Fruit fly (Drosophila melanogaster) whole organism, embryonic: ENCODE measurements around the gene CG7386.

Source experiments
- B-H2 ChIP-seq: fragments of 200-800 bp; sonication (Bioruptor generic); optimal IDR thresholded peaks from 2 replicates; lab custom pipeline; 2018; ENCODE audit warnings: missing biosample characterization, mild to moderate bottlenecking, missing genetic modification characterization
- BtbVII ChIP-seq: fragments of 200-800 bp; sonication (Bioruptor generic); optimal IDR thresholded peaks from 3 replicates; lab custom pipeline; 2017; ENCODE audit warnings: missing biosample characterization, mild to moderate bottlenecking, missing genetic modification characterization
- C15 ChIP-seq: fragments of 200-800 bp; sonication (Bioruptor generic); IDR thresholded peaks from 3 replicates; pipeline ENCODE4 v1.3.6; 2022; ENCODE audit warnings: missing biosample characterization, missing genetic modification characterization
- CG10543 ChIP-seq: fragments of 200-800 bp; sonication (Bioruptor generic); optimal IDR thresholded peaks from 3 replicates; lab custom pipeline; 2017; ENCODE audit warnings: missing biosample characterization, mild to moderate bottlenecking, missing genetic modification characterization, moderate library complexity
- CG13424 ChIP-seq: fragments of 200-800 bp; sonication (Bioruptor generic); optimal IDR thresholded peaks from 2 replicates; lab custom pipeline; 2019; ENCODE audit warnings: missing biosample characterization, mild to moderate bottlenecking, missing genetic modification characterization, moderate library complexity
- CG15514 ChIP-seq: fragments of 200-800 bp; sonication (Bioruptor generic); optimal IDR thresholded peaks from 3 replicates; lab custom pipeline; 2017; ENCODE audit warnings: missing biosample characterization, missing genetic modification characterization, mild to moderate bottlenecking, moderate library complexity, missing genetic modification reagents
- CG16815 ChIP-seq: fragments of 200-800 bp; sonication (Bioruptor generic); optimal IDR thresholded peaks from 3 replicates; lab custom pipeline; 2017; ENCODE audit warnings: missing biosample characterization, mild to moderate bottlenecking, missing genetic modification characterization
- CG17361 ChIP-seq: fragments of 200-800 bp; sonication (Bioruptor generic); IDR thresholded peaks from 3 replicates; pipeline ENCODE4 v1.3.6; 2022; ENCODE audit warnings: missing biosample characterization, missing genetic modification characterization
- CG17829 ChIP-seq: fragments of 200-800 bp; optimal IDR thresholded peaks from 2 replicates; lab custom pipeline; 2019; ENCODE audit warnings: missing biosample characterization, mild to moderate bottlenecking, missing genetic modification characterization, moderate library complexity
- CG1832 ChIP-seq: fragments of 200-800 bp; sonication (Bioruptor generic); optimal IDR thresholded peaks from 2 replicates; lab custom pipeline; 2017; ENCODE audit warnings: missing biosample characterization, mild to moderate bottlenecking, missing genetic modification characterization, inconsistent platforms
- CG3163 ChIP-seq: fragments of 200-800 bp; sonication (Bioruptor generic); optimal IDR thresholded peaks from 3 replicates; lab custom pipeline; 2016; ENCODE audit warnings: missing biosample characterization, missing genetic modification characterization
- CG32532 ChIP-seq: fragments of 200-800 bp; sonication (Bioruptor generic); IDR thresholded peaks from 2 replicates; pipeline ENCODE4 v1.3.6; 2022; ENCODE audit warnings: missing biosample characterization, missing genetic modification characterization
- CG4282 ChIP-seq: fragments of 200-800 bp; sonication (Bioruptor generic); optimal IDR thresholded peaks from 2 replicates; lab custom pipeline; 2016; ENCODE audit warnings: missing biosample characterization, missing genetic modification characterization
- CG4328 ChIP-seq: fragments of 200-800 bp; sonication (Bioruptor generic); optimal IDR thresholded peaks from 3 replicates; lab custom pipeline; 2017; ENCODE audit warnings: missing biosample characterization, missing genetic modification reagents, missing genetic modification characterization
- CG4730 ChIP-seq: fragments of 200-800 bp; sonication (Bioruptor generic); IDR thresholded peaks from 2 replicates; pipeline ENCODE4 v1.3.6; 2022; ENCODE audit warnings: missing biosample characterization, missing genetic modification characterization
- CG7786 ChIP-seq: fragments of 200-800 bp; sonication (Bioruptor generic); optimal IDR thresholded peaks from 2 replicates; lab custom pipeline; 2016; ENCODE audit warnings: missing biosample characterization, missing genetic modification characterization
- CG7839 ChIP-seq: fragments of 200-800 bp; sonication (Bioruptor generic); optimal IDR thresholded peaks from 3 replicates; lab custom pipeline; 2018; ENCODE audit warnings: missing biosample characterization, mild to moderate bottlenecking, missing genetic modification characterization, moderate library complexity
- CG8388 ChIP-seq: fragments of 200-800 bp; sonication (Bioruptor generic); optimal IDR thresholded peaks from 2 replicates; lab custom pipeline; 2019; ENCODE audit warnings: missing biosample characterization, mild to moderate bottlenecking, missing genetic modification characterization, moderate library complexity
- CG9609 ChIP-seq: fragments of 200-800 bp; sonication (Bioruptor generic); optimal IDR thresholded peaks from 3 replicates; lab custom pipeline; 2016; ENCODE audit warnings: missing biosample characterization, missing genetic modification characterization
- CHES-1-like ChIP-seq: fragments of 200-800 bp; sonication (Bioruptor generic); optimal IDR thresholded peaks from 2 replicates; lab custom pipeline; 2016; ENCODE audit warnings: missing biosample characterization, missing genetic modification characterization
- Dip2 ChIP-seq: fragments of 200-800 bp; sonication (Bioruptor generic); IDR thresholded peaks from 2 replicates; pipeline ENCODE4 v1.3.6; 2022; ENCODE audit warnings: missing biosample characterization, missing genetic modification characterization
- Dp ChIP-seq: fragments of 200-800 bp; sonication (Bioruptor generic); optimal IDR thresholded peaks from 2 replicates; lab custom pipeline; 2018; ENCODE audit warnings: missing biosample characterization, mild to moderate bottlenecking, missing genetic modification characterization, moderate library complexity
- Drgx ChIP-seq: fragments of 200-800 bp; sonication (Bioruptor generic); IDR thresholded peaks from 2 replicates; pipeline ENCODE4 v1.3.6; 2022; ENCODE audit warnings: missing biosample characterization, missing genetic modification characterization
- Eip74EF ChIP-seq, 2 experiments: fragments of 200-800 bp in 1 of 2; fragments of >200 bp in 1 of 2; sonication (Bioruptor generic) in 1 of 2; optimal IDR thresholded peaks; 2 replicates each; lab custom pipeline; 2017 to 2019; ENCODE audit warnings: missing biosample characterization in 2 of 2, missing genetic modification characterization in 2 of 2, mild to moderate bottlenecking in 1 of 2, moderate library complexity in 1 of 2
- Fer2 ChIP-seq: fragments of 200-800 bp; sonication (Bioruptor generic); optimal IDR thresholded peaks from 2 replicates; lab custom pipeline; 2018; ENCODE audit warnings: missing biosample characterization, mild to moderate bottlenecking, missing genetic modification characterization, moderate library complexity
- H15 ChIP-seq: fragments of 200-800 bp; sonication (Bioruptor generic); IDR thresholded peaks from 3 replicates; pipeline ENCODE4 v1.3.6; 2022; ENCODE audit warnings: missing biosample characterization, missing genetic modification characterization
- Hand ChIP-seq: fragments of 200-800 bp; sonication (Bioruptor generic); optimal IDR thresholded peaks from 2 replicates; lab custom pipeline; 2017; ENCODE audit warnings: mild to moderate bottlenecking, missing biosample characterization, missing genetic modification reagents, missing genetic modification characterization
- Hr78 ChIP-seq, 2 experiments: fragments of 200-800 bp in 1 of 2; fragments of >200 bp in 1 of 2; sonication (Bioruptor generic) in 1 of 2; optimal IDR thresholded peaks; 2 replicates each; lab custom pipeline; 2017 to 2019; ENCODE audit warnings: missing biosample characterization in 2 of 2, missing genetic modification characterization in 2 of 2, mild to moderate bottlenecking in 1 of 2, moderate library complexity in 1 of 2
- Max ChIP-seq: fragments of 200-800 bp; sonication (Bioruptor generic); optimal IDR thresholded peaks from 2 replicates; lab custom pipeline; 2016; ENCODE audit warnings: missing biosample characterization, mild to moderate bottlenecking, missing genetic modification characterization
- Six4 ChIP-seq: fragments of 200-800 bp; sonication (Bioruptor generic); optimal IDR thresholded peaks from 2 replicates; lab custom pipeline; 2016; ENCODE audit warnings: missing biosample characterization, missing genetic modification characterization
- bigmax ChIP-seq: fragments of 200-800 bp; sonication (Bioruptor generic); optimal IDR thresholded peaks from 2 replicates; lab custom pipeline; 2018; ENCODE audit warnings: missing biosample characterization, mild to moderate bottlenecking, missing genetic modification characterization
- ci ChIP-seq: fragments of 200-800 bp; sonication (Bioruptor generic); IDR thresholded peaks from 3 replicates; pipeline ENCODE4 v1.3.6; 2022; ENCODE audit warnings: missing biosample characterization, missing genetic modification characterization
- crp ChIP-seq, 2 experiments: fragments of 200-800 bp; sonication (Bioruptor generic); optimal IDR thresholded peaks; 2 replicates in 1 of 2; 3 replicates in 1 of 2; lab custom pipeline; 2017; ENCODE audit warnings: missing biosample characterization in 2 of 2, missing genetic modification characterization in 2 of 2, mild to moderate bottlenecking in 1 of 2, moderate library complexity in 1 of 2
- cwo ChIP-seq: fragments of 200-800 bp; sonication (Bioruptor generic); optimal IDR thresholded peaks from 3 replicates; lab custom pipeline; 2017; ENCODE audit warnings: missing biosample characterization, missing genetic modification characterization, mild to moderate bottlenecking, moderate library complexity, missing genetic modification reagents
- gcm ChIP-seq: fragments of 200-800 bp; sonication (Bioruptor generic); optimal IDR thresholded peaks from 2 replicates; lab custom pipeline; 2019; ENCODE audit warnings: missing biosample characterization, mild to moderate bottlenecking, missing genetic modification characterization, moderate library complexity
- gcm2 ChIP-seq: fragments of 200-800 bp; sonication (Bioruptor generic); optimal IDR thresholded peaks from 2 replicates; lab custom pipeline; 2016; ENCODE audit warnings: missing biosample characterization, missing genetic modification characterization
- gro ChIP-seq: fragments of 200-800 bp; sonication (Bioruptor generic); optimal IDR thresholded peaks from 2 replicates; lab custom pipeline; 2016; ENCODE audit warnings: missing biosample characterization, missing genetic modification characterization
- gt ChIP-seq: fragments of 200-800 bp; sonication (Bioruptor generic); IDR thresholded peaks from 2 replicates; pipeline ENCODE4 v1.3.6; 2022; ENCODE audit warnings: missing biosample characterization, missing genetic modification characterization
- hkb ChIP-seq, 2 experiments: fragments of 200-800 bp in 1 of 2; fragments of >200 bp in 1 of 2; sonication (Bioruptor generic) in 1 of 2; IDR thresholded peaks in 1 of 2; optimal IDR thresholded peaks in 1 of 2; 2 replicates each; pipeline versions ENCODE4 v1.3.6 to Lab custom; 2017 to 2022; ENCODE audit warnings: missing biosample characterization in 1 of 2, missing genetic modification characterization in 1 of 2
- insv ChIP-seq, 2 experiments: fragments of 200-800 bp; sonication (Bioruptor generic); optimal IDR thresholded peaks; 3 replicates each; lab custom pipeline; 2016 to 2018; ENCODE audit warnings: missing biosample characterization in 2 of 2, missing genetic modification characterization in 2 of 2
- jigr1 ChIP-seq: fragments of 200-800 bp; sonication (Bioruptor generic); IDR thresholded peaks from 3 replicates; pipeline ENCODE4 v1.3.6; 2022; ENCODE audit warnings: missing biosample characterization, missing genetic modification characterization
- maf-S ChIP-seq: fragments of 200-800 bp; sonication (Bioruptor generic); optimal IDR thresholded peaks from 2 replicates; lab custom pipeline; 2016; ENCODE audit warnings: missing biosample characterization, missing genetic modification characterization
- prd ChIP-seq, 3 experiments: fragments of >200 bp in 2 of 3; fragments of 200-800 bp in 1 of 3; sonication (Bioruptor generic) in 1 of 3; optimal IDR thresholded peaks in 2 of 3; IDR thresholded peaks in 1 of 3; 2 replicates in 2 of 3; 3 replicates in 1 of 3; pipeline versions ENCODE4 v1.3.6 to Lab custom; 2017 to 2022; ENCODE audit warnings: missing biosample characterization in 1 of 3, missing genetic modification characterization in 1 of 3
- ranshi ChIP-seq: fragments of 200-800 bp; sonication (Bioruptor generic); IDR thresholded peaks from 2 replicates; pipeline ENCODE4 v1.3.6; 2022; ENCODE audit warnings: missing biosample characterization, missing genetic modification characterization
- sc ChIP-seq, 3 experiments: fragments of >200 bp in 2 of 3; fragments of 200-800 bp in 1 of 3; sonication (Bioruptor generic) in 1 of 3; optimal IDR thresholded peaks; 2 replicates in 2 of 3; 3 replicates in 1 of 3; lab custom pipeline; 2017; ENCODE audit warnings: mild to moderate bottlenecking in 1 of 3, missing biosample characterization in 1 of 3, missing genetic modification characterization in 1 of 3, missing genetic modification reagents in 1 of 3
- vvl ChIP-seq: fragments of 200-800 bp; sonication (Bioruptor generic); IDR thresholded peaks from 2 replicates; pipeline ENCODE4 v1.3.6; 2022; ENCODE audit warnings: missing biosample characterization, missing genetic modification characterization

CG7386 gene

dm6 chr3L:6192822-6193555 is 3.4 kb downstream of the CG7386 start, which contains the start of the genes Sf3b6 and Tnpo (continued):
- TF ChIP-seq CHES-1-like (peak; percentile 66), CG3163 (GFP tag; lab: Kevin White, UChicago) (peak; percentile 16), CG8388 (GFP tag; lab: Kevin White, UChicago) (no peak), bigmax (GFP tag; lab: Kevin White, UChicago) (no peak), Dip2 (GFP tag; lab: Robert Waterston, UW) (no peak), prd (optimal IDR thresholded peaks at IDR 0.05; lab: Kevin White, UChicago) (no peak), prd (GFP tag; IDR thresholded peaks at IDR 0.05; lab: Robert Waterston, UW) (peak; percentile 94), Hr78 (GFP tag; optimal IDR thresholded peaks at IDR 0.05; lab: Kevin White, UChicago) (no peak), vvl (GFP tag; lab: Robert Waterston, UW) (peak; percentile 88), crp (GFP tag; optimal IDR thresholded peaks at IDR 0.05; lab: Kevin White, UChicago) (peak in 1 of 2 experiments; percentile 68), CG4282 (GFP tag; lab: Kevin White, UChicago) (peak; percentile 34), CG15514 (peak; percentile 84), CG7839 (tag; lab: Kevin White, UChicago) (no peak), CG9609 (GFP tag; lab: Kevin White, UChicago) (peak; percentile 81), CG10543 (GFP tag; lab: Kevin White, UChicago) (peak; percentile 84), maf-S (peak; percentile 46), gro (GFP tag; lab: Kevin White, UChicago) (no peak), CG17829 (tag; lab: Kevin White, UChicago) (peak; percentile 86), Hand (GFP tag; lab: Kevin White, UChicago) (peak; percentile 2), Fer2 (tag; lab: Kevin White, UChicago) (peak; percentile 69), insv (GFP tag; optimal IDR thresholded peaks at IDR 0.05; lab: Kevin White, UChicago) (peak in 1 of 2 experiments; percentile 52), ranshi (peak; percentile 89; the same call in 1 of the 2 replicates), Six4 (GFP tag; lab: Kevin White, UChicago) (peak; percentile 71), CG32532 (GFP tag; lab: Robert Waterston, UW) (peak; percentile 89), BtbVII (no peak), C15 (GFP tag; lab: Robert Waterston, UW) (peak; percentile 13; the same call in 1 of the 3 replicates), CG1832 (no peak), cwo (GFP tag; lab: Kevin White, UChicago) (peak; percentile 68), Drgx (GFP tag; lab: Robert Waterston, UW) (peak; percentile 61), hkb (optimal IDR thresholded peaks at IDR 0.05; lab: Kevin White, UChicago) (no peak), hkb (GFP tag; IDR thresholded peaks at IDR 0.05; lab: Robert Waterston, UW) (peak; percentile 72), CG17361 (GFP tag; lab: Robert Waterston, UW) (no peak; the same call in 1 of the 3 replicates), H15 (GFP tag; lab: Robert Waterston, UW) (peak; percentile 69; the same call in 2 of the 3 replicates), Eip74EF (GFP tag; optimal IDR thresholded peaks at IDR 0.05; lab: Kevin White, UChicago) (no peak), CG4328 (GFP tag; lab: Kevin White, UChicago) (peak; percentile 82), gcm (GFP tag; lab: Kevin White, UChicago) (no peak), Max (GFP tag; lab: Kevin White, UChicago) (peak; percentile 82), sc (optimal IDR thresholded peaks at IDR 0.05; lab: Kevin White, UChicago) (no peak), sc (GFP tag; optimal IDR thresholded peaks at IDR 0.05; lab: Kevin White, UChicago) (no peak), B-H2 (peak; percentile 63), ci (GFP tag; lab: Robert Waterston, UW) (peak; percentile 73; the same call in 2 of the 3 replicates), gcm2 (no peak), CG13424 (tag; lab: Kevin White, UChicago) (peak; percentile 90), CG16815 (GFP tag; lab: Kevin White, UChicago) (peak; percentile 89), jigr1 (GFP tag; lab: Robert Waterston, UW) (peak; percentile 85), Dp (peak; percentile 21), gt (GFP tag; lab: Robert Waterston, UW) (peak; percentile 27; the same call in 1 of the 2 replicates), CG4730 (GFP tag; lab: Robert Waterston, UW) (peak; percentile 69), CG7786 (GFP tag; lab: Kevin White, UChicago) (peak; percentile 41)
